Worm (Caenorhabditis elegans) whole organism, young adult: Measurements from ENCODE around the gene R08C7.12.

Experiments used
- B0336.3 ChIP-seq: fragments of 200-800 bp; sonication (Bioruptor generic); IDR thresholded peaks from 2 replicates; pipeline ENCODE4 v1.3.6; 2022; ENCODE audit warnings: missing genetic modification characterization, missing compliant biosample characterization
- C06A6.2 ChIP-seq: fragments of 200-800 bp; sonication (Bioruptor generic); conservative IDR thresholded peaks from 2 replicates; pipeline ENCODE4 v1.3.6; 2022; ENCODE audit warnings: missing genetic modification characterization, missing compliant biosample characterization
- F33H1.4 ChIP-seq: fragments of 200-800 bp; sonication (Bioruptor generic); IDR thresholded peaks from 2 replicates; pipeline ENCODE4 v1.3.6; 2022; ENCODE audit warnings: missing genetic modification reagents, missing genetic modification characterization, missing compliant biosample characterization
- F37B4.10 ChIP-seq: fragments of 200-800 bp; sonication (Bioruptor generic); IDR thresholded peaks from 2 replicates; pipeline ENCODE4 v1.3.6; 2022; ENCODE audit warnings: missing genetic modification characterization, missing compliant biosample characterization
- F52B5.7 ChIP-seq: sonication (generic microtip); optimal IDR thresholded peaks from 2 replicates; lab custom pipeline; 2016; ENCODE audit warnings: mild to moderate bottlenecking, missing genetic modification characterization, missing compliant biosample characterization
- F57A8.1 ChIP-seq: fragments of 200-800 bp; sonication (Bioruptor generic); optimal IDR thresholded peaks from 2 replicates; lab custom pipeline; 2018; ENCODE audit warnings: mild to moderate bottlenecking, missing genetic modification characterization, moderate library complexity, missing compliant biosample characterization
- F57C9.4 ChIP-seq: sonication (generic microtip); optimal IDR thresholded peaks from 2 replicates; lab custom pipeline; 2017; ENCODE audit warnings: mild to moderate bottlenecking, missing genetic modification characterization, missing compliant biosample characterization
- T07F8.4 ChIP-seq: sonication (generic microtip); optimal IDR thresholded peaks from 2 replicates; lab custom pipeline; 2016; ENCODE audit warnings: mild to moderate bottlenecking, missing genetic modification characterization, moderate library complexity, missing compliant biosample characterization
- Y53G8AR.9 ChIP-seq: fragments of 200-800 bp; sonication (Bioruptor generic); conservative IDR thresholded peaks from 2 replicates; pipeline ENCODE4 v1.3.6; 2022; ENCODE audit warnings: missing genetic modification reagents, missing genetic modification characterization, missing compliant biosample characterization
- Y79H2A.3 ChIP-seq: fragments of 200-800 bp; sonication (Bioruptor generic); conservative IDR thresholded peaks from 2 replicates; pipeline ENCODE4 v1.3.6; 2022; ENCODE audit warnings: missing genetic modification reagents, missing genetic modification characterization, missing compliant biosample characterization
- athp-1 ChIP-seq: sonication (generic microtip); optimal IDR thresholded peaks from 2 replicates; lab custom pipeline; 2017; ENCODE audit warnings: mild to moderate bottlenecking, missing genetic modification characterization, missing compliant biosample characterization
- attf-6 ChIP-seq: fragments of 200-800 bp; sonication (Bioruptor generic); IDR thresholded peaks from 2 replicates; pipeline ENCODE4 v1.3.6; 2022; ENCODE audit warnings: missing genetic modification reagents, missing genetic modification characterization, missing compliant biosample characterization
- ceh-40 ChIP-seq: fragments of 200-800 bp; sonication (Bioruptor generic); IDR thresholded peaks from 2 replicates; pipeline ENCODE4 v1.3.6; 2022; ENCODE audit warnings: missing genetic modification characterization, missing compliant biosample characterization
- ceh-79 ChIP-seq: sonication (generic microtip); optimal IDR thresholded peaks from 2 replicates; lab custom pipeline; 2017; ENCODE audit warnings: mild to moderate bottlenecking, missing genetic modification characterization, missing compliant biosample characterization
- ceh-91 ChIP-seq: fragments of 200-800 bp; sonication (Bioruptor generic); IDR thresholded peaks from 2 replicates; pipeline ENCODE4 v1.3.6; 2022; ENCODE audit warnings: missing genetic modification reagents, missing genetic modification characterization, missing compliant biosample characterization
- dox-1 ChIP-seq: fragments of 200-800 bp; sonication (Bioruptor generic); IDR thresholded peaks from 2 replicates; pipeline ENCODE4 v1.3.6; 2022; ENCODE audit warnings: missing genetic modification reagents, missing genetic modification characterization, missing compliant biosample characterization
- efl-1 ChIP-seq: fragments of 150-350 bp; optimal IDR thresholded peaks from 2 replicates; lab custom pipeline; 2014; ENCODE audit warnings: missing biosample characterization, missing genetic modification reagents, missing genetic modification characterization
- egl-18 ChIP-seq: fragments of 200-800 bp; sonication (Bioruptor generic); IDR thresholded peaks from 2 replicates; pipeline ENCODE4 v1.3.6; 2022; ENCODE audit warnings: missing genetic modification reagents, missing genetic modification characterization, missing compliant biosample characterization
- egl-44 ChIP-seq: fragments of 200-800 bp; sonication (Bioruptor generic); IDR thresholded peaks from 2 replicates; pipeline ENCODE4 v1.3.6; 2022; ENCODE audit warnings: missing genetic modification reagents, missing genetic modification characterization, missing compliant biosample characterization
- ekl-4 ChIP-seq: fragments of 200-800 bp; sonication (Bioruptor generic); IDR thresholded peaks from 2 replicates; pipeline ENCODE4 v1.3.6; 2022; ENCODE audit warnings: missing genetic modification reagents, missing genetic modification characterization, missing compliant biosample characterization
- ets-4 ChIP-seq: fragments of 200-800 bp; sonication (Bioruptor generic); optimal IDR thresholded peaks from 2 replicates; lab custom pipeline; 2018; ENCODE audit warnings: mild to moderate bottlenecking, missing genetic modification characterization, missing compliant biosample characterization
- hlh-12 ChIP-seq: sonication (generic microtip); optimal IDR thresholded peaks from 2 replicates; lab custom pipeline; 2016; ENCODE audit warnings: missing genetic modification characterization, missing compliant biosample characterization
- hlh-26 ChIP-seq: fragments of 200-800 bp; sonication (Bioruptor generic); conservative IDR thresholded peaks from 2 replicates; pipeline ENCODE4 v1.3.6; 2022; ENCODE audit warnings: missing genetic modification reagents, missing genetic modification characterization, missing compliant biosample characterization
- hmg-20 ChIP-seq: fragments of 200-800 bp; sonication (Bioruptor generic); IDR thresholded peaks from 2 replicates; pipeline ENCODE4 v1.3.6; 2022; ENCODE audit warnings: missing genetic modification reagents, missing genetic modification characterization, missing compliant biosample characterization
- let-526 ChIP-seq: fragments of 200-800 bp; sonication (Bioruptor generic); IDR thresholded peaks from 2 replicates; pipeline ENCODE4 v1.3.6; 2022; ENCODE audit warnings: missing genetic modification reagents, missing genetic modification characterization, missing compliant biosample characterization
- lin-40 ChIP-seq: sonication (generic microtip); optimal IDR thresholded peaks from 2 replicates; lab custom pipeline; 2016; ENCODE audit warnings: missing genetic modification characterization, mild to moderate bottlenecking, missing compliant biosample characterization, missing genotype, missing genetic modification reagents
- lsy-27 ChIP-seq: sonication (generic microtip); optimal IDR thresholded peaks from 2 replicates; lab custom pipeline; 2017; ENCODE audit warnings: missing genetic modification characterization, mild to moderate bottlenecking, missing compliant biosample characterization, antibody characterized with exemption, missing genotype, borderline replicate concordance; ENCODE audit not compliant: insufficient read depth
- madf-6 ChIP-seq: fragments of 200-800 bp; sonication (Bioruptor generic); IDR thresholded peaks from 2 replicates; pipeline ENCODE4 v1.3.6; 2022; ENCODE audit warnings: missing genetic modification reagents, missing genetic modification characterization, missing compliant biosample characterization
- madf-8 ChIP-seq: fragments of 200-800 bp; sonication (Bioruptor generic); conservative IDR thresholded peaks from 2 replicates; pipeline ENCODE4 v1.3.6; 2022; ENCODE audit warnings: missing genetic modification reagents, missing genetic modification characterization, missing compliant biosample characterization
- mel-28 ChIP-seq: sonication (generic microtip); optimal IDR thresholded peaks from 2 replicates; lab custom pipeline; 2016; ENCODE audit warnings: borderline replicate concordance, mild to moderate bottlenecking, missing genetic modification characterization, missing compliant biosample characterization
- nhr-27 ChIP-seq: fragments of 200-800 bp; sonication (Bioruptor generic); optimal IDR thresholded peaks from 2 replicates; lab custom pipeline; 2018; ENCODE audit warnings: mild to moderate bottlenecking, missing genetic modification characterization, moderate library complexity, missing compliant biosample characterization
- nhr-80 ChIP-seq: sonication (generic microtip); optimal IDR thresholded peaks from 2 replicates; lab custom pipeline; 2016; ENCODE audit warnings: missing genetic modification characterization, missing compliant biosample characterization
- pbrm-1 ChIP-seq: fragments of 200-800 bp; sonication (Bioruptor generic); IDR thresholded peaks from 2 replicates; pipeline ENCODE4 v1.3.6; 2022; ENCODE audit warnings: missing genetic modification reagents, missing genetic modification characterization, missing compliant biosample characterization
- rcor-1 ChIP-seq: fragments of 200-800 bp; sonication (Bioruptor generic); IDR thresholded peaks from 2 replicates; pipeline ENCODE4 v1.3.6; 2022; ENCODE audit warnings: missing genetic modification reagents, missing genetic modification characterization, missing compliant biosample characterization
- rec-8 ChIP-seq, 2 experiments: sonication (generic microtip); optimal IDR thresholded peaks; 2 replicates each; lab custom pipeline; 2016; ENCODE audit warnings: mild to moderate bottlenecking in 2 of 2, missing genetic modification characterization in 2 of 2, missing genetic modification reagents in 2 of 2, missing genotype in 2 of 2, missing biosample characterization in 1 of 2, missing compliant biosample characterization in 1 of 2, moderate library complexity in 1 of 2
- sdz-38 ChIP-seq: sonication (generic microtip); optimal IDR thresholded peaks from 2 replicates; lab custom pipeline; 2016; ENCODE audit warnings: missing genotype, missing genetic modification characterization, missing compliant biosample characterization
- snpc-1.1 ChIP-seq: sonication (generic microtip); optimal IDR thresholded peaks from 2 replicates; lab custom pipeline; 2017; ENCODE audit warnings: missing genetic modification characterization, mild to moderate bottlenecking, missing compliant biosample characterization, antibody characterized with exemption, moderate library complexity, missing genotype, missing genetic modification reagents; ENCODE audit not compliant: insufficient read depth
- snpc-1.3 ChIP-seq: sonication (generic microtip); optimal IDR thresholded peaks from 2 replicates; lab custom pipeline; 2017; ENCODE audit warnings: missing genetic modification characterization, mild to moderate bottlenecking, missing compliant biosample characterization, antibody characterized with exemption, moderate library complexity, missing genotype, missing genetic modification reagents; ENCODE audit not compliant: insufficient read depth
- snpc-4 ChIP-seq, 5 experiments: fragments of 150-350 bp in 1 of 5; sonication (generic microtip) in 4 of 5; optimal IDR thresholded peaks; 2 replicates each; lab custom pipeline; 2014 to 2018; ENCODE audit warnings: missing genetic modification characterization in 5 of 5, missing biosample characterization in 3 of 5, antibody characterized with exemption in 2 of 5, mild to moderate bottlenecking in 2 of 5, missing compliant biosample characterization in 2 of 5, missing genotype in 2 of 5, moderate library complexity in 2 of 5, missing genetic modification reagents in 1 of 5
- tbx-9 ChIP-seq: sonication (generic microtip); optimal IDR thresholded peaks from 2 replicates; lab custom pipeline; 2016; ENCODE audit warnings: borderline replicate concordance, missing genetic modification characterization, inconsistent platforms, missing compliant biosample characterization
- tlf-1 ChIP-seq: fragments of 200-800 bp; sonication (Bioruptor generic); optimal IDR thresholded peaks from 2 replicates; lab custom pipeline; 2018; ENCODE audit warnings: mild to moderate bottlenecking, missing genetic modification characterization, missing compliant biosample characterization
- unc-130 ChIP-seq: sonication (generic microtip); optimal IDR thresholded peaks from 2 replicates; lab custom pipeline; 2016; ENCODE audit warnings: missing genetic modification reagents, missing genetic modification characterization, missing compliant biosample characterization
- unc-62 ChIP-seq: fragments of 150-350 bp; optimal IDR thresholded peaks from 2 replicates; lab custom pipeline; 2014; ENCODE audit warnings: missing biosample characterization, missing genetic modification reagents, missing genetic modification characterization
- zfh-2 ChIP-seq: fragments of 200-800 bp; sonication (Bioruptor generic); conservative IDR thresholded peaks from 2 replicates; pipeline ENCODE4 v1.3.6; 2022; ENCODE audit warnings: missing genetic modification reagents, missing genetic modification characterization, missing compliant biosample characterization
- ztf-25 ChIP-seq: fragments of 200-800 bp; sonication (Bioruptor generic); IDR thresholded peaks from 2 replicates; pipeline ENCODE4 v1.3.6; 2022; ENCODE audit warnings: missing genetic modification reagents, missing genetic modification characterization, missing compliant biosample characterization

The R08C7.12 gene

ce11 chrIV:4470885-4471772, 21.6 kb downstream of the R08C7.12 start (continued):
- TF ChIP-seq mel-28 (no peak), tlf-1 (GFP tag; lab: Kevin White, UChicago) (no peak), athp-1 (no peak), unc-130 (GFP tag; lab: Kevin White, UChicago) (no peak), ztf-25 (no peak), Y79H2A.3 (no peak), zfh-2 (GFP tag; lab: Robert Waterston, UW) (peak; percentile 96), ceh-40 (GFP tag; lab: Robert Waterston, UW) (no peak), ekl-4 (GFP tag; lab: Robert Waterston, UW) (no peak), efl-1 (peak; percentile 56), F57C9.4 (peak; percentile 60), F52B5.7 (peak; percentile 47), egl-18 (GFP tag; lab: Robert Waterston, UW) (no peak), tbx-9 (tag; lab: Kevin White, UChicago) (no peak), F33H1.4 (GFP tag; lab: Robert Waterston, UW) (peak; percentile 50), egl-44 (GFP tag; lab: Robert Waterston, UW) (peak; percentile 65; the same call in 1 of the 2 replicates), B0336.3 (peak; percentile 51; the same call in 1 of the 2 replicates), unc-62 (no peak), snpc-1.3 (tag; lab: Kevin White, UChicago) (peak; percentile 74), F57A8.1 (no peak), T07F8.4 (tag; lab: Kevin White, UChicago) (no peak), Y53G8AR.9 (GFP tag; lab: Robert Waterston, UW) (no peak), hlh-26 (GFP tag; lab: Robert Waterston, UW) (no peak), ets-4 (GFP tag; lab: Kevin White, UChicago) (no peak), dox-1 (peak; percentile 18; the same call in 1 of the 2 replicates), C06A6.2 (GFP tag; lab: Robert Waterston, UW) (no peak), madf-8 (GFP tag; lab: Robert Waterston, UW) (no peak), snpc-1.1 (tag; lab: Kevin White, UChicago) (no peak), ceh-91 (GFP tag; lab: Robert Waterston, UW) (0 out of 2 replicates have a peak, but pooled peaks have one; percentile 22), pbrm-1 (GFP tag; lab: Robert Waterston, UW) (peak; percentile 72; the same call in 1 of the 2 replicates), lsy-27 (tag; lab: Kevin White, UChicago) (no peak), ceh-79 (tag; lab: Kevin White, UChicago) (no peak), sdz-38 (tag; lab: Kevin White, UChicago) (no peak), madf-6 (GFP tag; lab: Robert Waterston, UW) (peak; percentile 53; the same call in 1 of the 2 replicates), attf-6 (GFP tag; lab: Robert Waterston, UW) (no peak), let-526 (no peak), rcor-1 (GFP tag; lab: Robert Waterston, UW) (no peak), F37B4.10 (GFP tag; lab: Robert Waterston, UW) (no peak), lin-40 (tag; lab: Kevin White, UChicago) (no peak), hlh-12 (tag; lab: Kevin White, UChicago) (no peak), rec-8 (tag; optimal IDR thresholded peaks at IDR 0.05; lab: Kevin White, UChicago) (no peak), nhr-27 (tag; lab: Kevin White, UChicago) (no peak), nhr-80 (tag; lab: Kevin White, UChicago) (peak; percentile 57), snpc-4 (GFP tag; optimal IDR thresholded peaks at IDR 0.05; lab: Kevin White, UChicago) (no peak), snpc-4 (tag; optimal IDR thresholded peaks at IDR 0.05; lab: Kevin White, UChicago) (peak in 1 of 4 experiments; percentile 11), hmg-20 (no peak)
